Worm (Caenorhabditis elegans) whole organism, midembryonic: ENCODE results near the gene W03C9.8.

Experiments used
- T22C8.4 ChIP-seq: fragments of 200-800 bp; sonication (Bioruptor generic); IDR thresholded peaks from 2 replicates; pipeline ENCODE4 v1.3.6; 2022; ENCODE audit warnings: missing genetic modification characterization, missing compliant biosample characterization
- flt-1 ChIP-seq: fragments of 200-800 bp; sonication (Bioruptor generic); IDR thresholded peaks from 2 replicates; pipeline ENCODE4 v1.3.6; 2022; ENCODE audit warnings: missing genetic modification characterization, missing compliant biosample characterization
- tab-1 ChIP-seq: fragments of 200-800 bp; sonication (Bioruptor generic); IDR thresholded peaks from 2 replicates; pipeline ENCODE4 v1.3.6; 2022; ENCODE audit warnings: missing genetic modification characterization, missing compliant biosample characterization

ce11 chrII:11998903-11999302 is 50.3 kb downstream of the W03C9.8 start, which contains the start of gene Y17G7B.23:
- TF ChIP-seq flt-1 (GFP tag; lab: Robert Waterston, UW) (no peak), tab-1 (GFP tag; lab: Robert Waterston, UW) (no peak), T22C8.4 (GFP tag; lab: Robert Waterston, UW) (no peak)
